Worm (Caenorhabditis elegans) whole organism, early embryonic: ENCODE measurements around the gene T24C4.3.

ENCODE experiments used
- B0310.2 ChIP-seq: sonication (generic microtip); optimal IDR thresholded peaks from 2 replicates; lab custom pipeline; 2016; ENCODE audit warnings: mild to moderate bottlenecking, missing genetic modification characterization, missing compliant biosample characterization
- F13C5.2 ChIP-seq: sonication (generic microtip); optimal IDR thresholded peaks from 2 replicates; lab custom pipeline; 2017; ENCODE audit warnings: mild to moderate bottlenecking, missing genetic modification characterization, inconsistent platforms, missing compliant biosample characterization
- aly-1 ChIP-seq: sonication (generic microtip); optimal IDR thresholded peaks from 2 replicates; lab custom pipeline; 2016; ENCODE audit warnings: missing genetic modification characterization, missing compliant biosample characterization
- ama-1 ChIP-seq: fragments of 150-350 bp; optimal IDR thresholded peaks from 2 replicates; lab custom pipeline; 2014
- ceh-13 ChIP-seq: fragments of 200-800 bp; sonication (Bioruptor generic); optimal IDR thresholded peaks from 2 replicates; lab custom pipeline; 2018; ENCODE audit warnings: mild to moderate bottlenecking, missing genetic modification characterization, missing compliant biosample characterization
- ceh-36 ChIP-seq: sonication (generic microtip); optimal IDR thresholded peaks from 2 replicates; lab custom pipeline; 2016; ENCODE audit warnings: missing genetic modification characterization, inconsistent platforms, missing compliant biosample characterization
- ets-7 ChIP-seq: sonication (generic microtip); optimal IDR thresholded peaks from 2 replicates; lab custom pipeline; 2016; ENCODE audit warnings: missing genotype, missing genetic modification characterization, missing compliant biosample characterization
- flt-1 ChIP-seq: fragments of 200-800 bp; sonication (Bioruptor generic); IDR thresholded peaks from 2 replicates; pipeline ENCODE4 v1.3.6; 2022; ENCODE audit warnings: missing genetic modification characterization, missing compliant biosample characterization
- hmbx-1 ChIP-seq: sonication (generic microtip); optimal IDR thresholded peaks from 2 replicates; lab custom pipeline; 2016; ENCODE audit warnings: mild to moderate bottlenecking, missing genetic modification characterization, missing compliant biosample characterization
- hmg-4 ChIP-seq: fragments of 200-800 bp; sonication (Bioruptor generic); optimal IDR thresholded peaks from 2 replicates; lab custom pipeline; 2018; ENCODE audit warnings: mild to moderate bottlenecking, missing genetic modification characterization, missing compliant biosample characterization
- hnd-1 ChIP-seq: sonication (generic microtip); optimal IDR thresholded peaks from 2 replicates; lab custom pipeline; 2016; ENCODE audit warnings: missing genetic modification characterization, missing compliant biosample characterization
- pes-1 ChIP-seq: fragments of 200-800 bp; sonication (Bioruptor generic); IDR thresholded peaks from 2 replicates; pipeline ENCODE4 v1.3.6; 2022; ENCODE audit warnings: missing genetic modification reagents, missing genetic modification characterization, missing compliant biosample characterization
- scrt-1 ChIP-seq: fragments of 200-800 bp; sonication (Bioruptor generic); IDR thresholded peaks from 2 replicates; pipeline ENCODE4 v1.3.6; 2022; ENCODE audit warnings: missing genetic modification characterization, missing compliant biosample characterization
- sea-1 ChIP-seq: fragments of 200-800 bp; sonication (Bioruptor generic); conservative IDR thresholded peaks from 2 replicates; pipeline ENCODE4 v1.3.6; 2022; ENCODE audit warnings: missing genetic modification characterization, missing compliant biosample characterization
- tbx-11 ChIP-seq: fragments of 200-800 bp; sonication (Bioruptor generic); IDR thresholded peaks from 2 replicates; pipeline ENCODE4 v1.3.6; 2022; ENCODE audit warnings: missing genetic modification characterization, missing compliant biosample characterization
- tbx-37 ChIP-seq: fragments of 200-800 bp; sonication (Bioruptor generic); conservative IDR thresholded peaks from 2 replicates; pipeline ENCODE4 v1.3.6; 2022; ENCODE audit warnings: missing genetic modification reagents, missing genetic modification characterization, missing compliant biosample characterization
- tra-4 ChIP-seq: sonication (generic microtip); optimal IDR thresholded peaks from 2 replicates; lab custom pipeline; 2017; ENCODE audit warnings: missing genetic modification characterization, missing compliant biosample characterization

T24C4.3 gene

ce11 chrIII:872373-872772 is at the start of gene T24C4.3, which contains the start of gene clc-20:
T24C4.3 (minus strand) TSS chrIII:872473.
clc-20 (plus strand) TSS chrIII:872583.
- no peak for TF ChIP-seq sea-1 (GFP tag; lab: Robert Waterston, UW)
- TF ChIP-seq tbx-11 = no peak
- TF ChIP-seq tbx-37 (GFP tag; lab: Robert Waterston, UW) = no peak
- no peak for TF ChIP-seq ama-1 (lab: Kevin White, UChicago)
- TF ChIP-seq F13C5.2 (tag; lab: Kevin White, UChicago) = no peak
- TF ChIP-seq hnd-1 = no peak

ce11 chrIII:919322-919721 is 47.0 kb upstream of the T24C4.3 start, which contains the start of gene F23H11.7:
F23H11.7 (minus strand) TSS chrIII:919422.
- no peak for TF ChIP-seq ets-7 (tag; lab: Kevin White, UChicago)
- no peak for TF ChIP-seq hmg-4 (GFP tag; lab: Kevin White, UChicago)
- no peak for TF ChIP-seq B0310.2 (tag; lab: Kevin White, UChicago)
- TF ChIP-seq ceh-13 (GFP tag; lab: Kevin White, UChicago) = no peak
- no peak for TF ChIP-seq hnd-1
- no peak for TF ChIP-seq sea-1 (GFP tag; lab: Robert Waterston, UW)
- TF ChIP-seq aly-1 (tag; lab: Kevin White, UChicago) = no peak
- no peak for TF ChIP-seq F13C5.2 (tag; lab: Kevin White, UChicago)
- TF ChIP-seq tra-4 = no peak
- TF ChIP-seq tbx-37 (GFP tag; lab: Robert Waterston, UW) = no peak
- TF ChIP-seq tbx-11 = no peak
- no peak for TF ChIP-seq ceh-36 (tag; lab: Kevin White, UChicago)
- no peak for TF ChIP-seq pes-1
- no peak for TF ChIP-seq hmbx-1 (tag; lab: Kevin White, UChicago)
- no peak for TF ChIP-seq scrt-1

- TF ChIP-seq aly-1 (tag; lab: Kevin White, UChicago) (no peak), pes-1 (no peak), hnd-1 (no peak), hmg-4 (GFP tag; lab: Kevin White, UChicago) (no peak), ets-7 (tag; lab: Kevin White, UChicago) (no peak), sea-1 (GFP tag; lab: Robert Waterston, UW) (no peak)
These were observed 44.6 kb upstream of the T24C4.3 start, which contains the start of gene idpp-13 for ce11 chrIII:916897-917296. idpp-13 (minus strand) TSS chrIII:916997.

ce11 chrIII:910540-911311 is 38.5 kb upstream of the T24C4.3 start, which contains the start of the genes F23H11.5 and bra-2:
F23H11.5 (minus strand) TSS chrIII:910590.
bra-2 (plus strand) TSS chrIII:911261.
- TF ChIP-seq F13C5.2 (tag; lab: Kevin White, UChicago) = no peak
- TF ChIP-seq aly-1 (tag; lab: Kevin White, UChicago) = no peak
- TF ChIP-seq ceh-36 (tag; lab: Kevin White, UChicago) = no peak
- no peak for TF ChIP-seq scrt-1

- no peak for TF ChIP-seq tbx-37 (GFP tag; lab: Robert Waterston, UW)
- no peak for TF ChIP-seq hmbx-1 (tag; lab: Kevin White, UChicago)
- no peak for TF ChIP-seq hnd-1
- TF ChIP-seq sea-1 (GFP tag; lab: Robert Waterston, UW) = no peak
- no peak for TF ChIP-seq flt-1 (GFP tag; lab: Robert Waterston, UW)
- TF ChIP-seq hmg-4 (GFP tag; lab: Kevin White, UChicago) = no peak
- TF ChIP-seq B0310.2 (tag; lab: Kevin White, UChicago) = no peak
These were observed 37.3 kb upstream of the T24C4.3 start, which contains the start of gene crls-1 for ce11 chrIII:909540-909939. crls-1 (minus strand) TSS chrIII:909902.

ce11 chrIII:907990-908389 is 35.7 kb upstream of the T24C4.3 start:
- TF ChIP-seq aly-1 (tag; lab: Kevin White, UChicago) (no peak), ets-7 (tag; lab: Kevin White, UChicago) (no peak), tbx-37 (GFP tag; lab: Robert Waterston, UW) (no peak), tra-4 (no peak), sea-1 (GFP tag; lab: Robert Waterston, UW) (no peak), B0310.2 (tag; lab: Kevin White, UChicago) (no peak), ama-1 (lab: Kevin White, UChicago) (no peak), ceh-13 (GFP tag; lab: Kevin White, UChicago) (no peak), hnd-1 (no peak), pes-1 (no peak), scrt-1 (no peak), hmbx-1 (tag; lab: Kevin White, UChicago) (no peak), ceh-36 (tag; lab: Kevin White, UChicago) (no peak), flt-1 (GFP tag; lab: Robert Waterston, UW) (no peak)

ce11 chrIII:907311-907710 is 35.0 kb upstream of the T24C4.3 start, which contains the start of gene F23H11.4:
F23H11.4 (minus strand) TSS chrIII:907539.
- TF ChIP-seq tbx-11 (no peak), ceh-36 (tag; lab: Kevin White, UChicago) (no peak)

- no peak for TF ChIP-seq tbx-37 (GFP tag; lab: Robert Waterston, UW)
- TF ChIP-seq hmg-4 (GFP tag; lab: Kevin White, UChicago) = no peak
- TF ChIP-seq ceh-13 (GFP tag; lab: Kevin White, UChicago) = no peak
- TF ChIP-seq scrt-1 = no peak
- no peak for TF ChIP-seq tbx-11
- TF ChIP-seq flt-1 (GFP tag; lab: Robert Waterston, UW) = no peak
- no peak for TF ChIP-seq aly-1 (tag; lab: Kevin White, UChicago)
- no peak for TF ChIP-seq hmbx-1 (tag; lab: Kevin White, UChicago)
- no peak for TF ChIP-seq hnd-1
- no peak for TF ChIP-seq ceh-36 (tag; lab: Kevin White, UChicago)
- TF ChIP-seq ama-1 (lab: Kevin White, UChicago) = no peak
- no peak for TF ChIP-seq B0310.2 (tag; lab: Kevin White, UChicago)
- no peak for TF ChIP-seq tra-4
- TF ChIP-seq F13C5.2 (tag; lab: Kevin White, UChicago) = no peak
- no peak for TF ChIP-seq ets-7 (tag; lab: Kevin White, UChicago)
- no peak for TF ChIP-seq sea-1 (GFP tag; lab: Robert Waterston, UW)
- no peak for TF ChIP-seq pes-1
These were observed 29.5 kb upstream of the T24C4.3 start for ce11 chrIII:901600-902250.
